Worm (Caenorhabditis elegans): ENCODE measurements around the gene F16H6.9.

DNA sequence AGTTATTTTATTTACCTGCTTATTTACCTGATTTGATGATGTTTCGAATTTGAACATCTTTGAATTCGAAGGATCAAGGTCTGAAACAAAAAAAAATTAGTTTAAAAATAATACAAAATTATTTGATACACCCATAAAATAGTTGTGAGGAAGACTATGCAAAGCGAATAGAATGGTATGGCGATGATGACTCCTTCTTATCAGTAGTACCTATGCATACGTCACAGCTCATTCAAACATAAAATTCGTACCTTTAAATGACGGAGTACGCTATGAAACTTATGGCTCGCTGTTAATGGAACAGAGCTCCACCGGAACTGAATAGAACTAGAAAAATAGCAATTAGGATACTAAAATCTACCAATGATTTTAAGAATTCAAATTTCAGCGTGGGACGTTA, 35.4 kb downstream of the F16H6.9 start, which contains the start of gene R10E8.1:
- TF ChIP-seq ama-1 (optimal IDR thresholded peaks at IDR 0.05) (no peak), ama-1 (GFP tag; optimal IDR thresholded peaks at IDR 0.05) (no peak), atf-7 (tag; optimal IDR thresholded peaks at IDR 0.05) (no peak), F57C9.4 (tag; optimal IDR thresholded peaks at IDR 0.05) (no peak), F52B5.7 (tag; optimal IDR thresholded peaks at IDR 0.05) (no peak), F23B12.7 (tag; optimal IDR thresholded peaks at IDR 0.05; ENCODE audit: insufficient read depth) (no peak), F57A8.1 (GFP tag; optimal IDR thresholded peaks at IDR 0.05) (no peak), lin-40 (tag; optimal IDR thresholded peaks at IDR 0.05) (no peak)
